Fruit fly (Drosophila melanogaster): ENCODE measurements around the gene CG43965.

Gene CG43965

DNA sequence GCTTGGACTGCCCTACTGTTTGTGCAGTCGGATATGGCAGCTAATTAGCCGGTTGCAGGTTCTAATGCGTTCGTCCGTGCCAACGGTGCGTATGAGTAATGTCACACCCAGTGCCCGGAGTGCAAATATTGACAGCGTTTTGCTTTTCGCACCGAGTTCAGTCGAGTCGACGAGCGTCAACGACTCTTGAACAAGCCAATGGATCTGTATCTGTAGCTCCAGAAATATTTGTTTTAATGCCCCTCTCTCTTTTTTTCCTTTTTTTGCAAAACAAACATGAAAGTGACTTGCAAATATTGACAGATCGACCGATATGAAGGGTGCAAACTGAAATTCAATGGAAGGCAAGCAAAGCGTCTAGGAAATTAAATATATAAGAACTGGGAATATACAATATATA, 23.1 kb downstream of the CG43965 start:
- TF ChIP-seq lbe (GFP tag; optimal IDR thresholded peaks at IDR 0.05) (peak; percentile 96), ase (GFP tag; IDR thresholded peaks at IDR 0.05) (0 out of 3 replicates have a peak, but pooled peaks have one; percentile 19), ci (GFP tag; IDR thresholded peaks at IDR 0.05) (0 out of 3 replicates have a peak, but pooled peaks have one; percentile 15), Lim3 (GFP tag; IDR thresholded peaks at IDR 0.05) (no peak), E2f2 (GFP tag; IDR thresholded peaks at IDR 0.05) (no peak), CG6689 (GFP tag; IDR thresholded peaks at IDR 0.05) (0 out of 2 replicates have a peak, but pooled peaks have one; percentile 19), CG7372 (GFP tag; IDR thresholded peaks at IDR 0.05) (peak; percentile 58), ac (GFP tag; optimal IDR thresholded peaks at IDR 0.05) (no peak), corto (GFP tag; optimal IDR thresholded peaks at IDR 0.05) (peak; percentile 52), CG10147 (GFP tag; optimal IDR thresholded peaks at IDR 0.05) (no peak), NK7.1 (GFP tag; optimal IDR thresholded peaks at IDR 0.05) (no peak), ash1 (GFP tag; optimal IDR thresholded peaks at IDR 0.05) (no peak), ap (GFP tag; IDR thresholded peaks at IDR 0.05) (0 out of 2 replicates have a peak, but pooled peaks have one; percentile 9), Drgx (GFP tag; IDR thresholded peaks at IDR 0.05) (peak; percentile 21; the same call in 1 of the 2 replicates), CG3407 (GFP tag; optimal IDR thresholded peaks at IDR 0.05) (no peak), chinmo (GFP tag; IDR thresholded peaks at IDR 0.05; ENCODE audit: partially characterized antibody) (0 out of 4 replicates have a peak, but pooled peaks have one; percentile 20), nom (GFP tag; optimal IDR thresholded peaks at IDR 0.05) (peak; percentile 75), Vsx1 (GFP tag; optimal IDR thresholded peaks at IDR 0.05) (peak; percentile 17), Hsf (GFP tag; optimal IDR thresholded peaks at IDR 0.05) (no peak)

DNA sequence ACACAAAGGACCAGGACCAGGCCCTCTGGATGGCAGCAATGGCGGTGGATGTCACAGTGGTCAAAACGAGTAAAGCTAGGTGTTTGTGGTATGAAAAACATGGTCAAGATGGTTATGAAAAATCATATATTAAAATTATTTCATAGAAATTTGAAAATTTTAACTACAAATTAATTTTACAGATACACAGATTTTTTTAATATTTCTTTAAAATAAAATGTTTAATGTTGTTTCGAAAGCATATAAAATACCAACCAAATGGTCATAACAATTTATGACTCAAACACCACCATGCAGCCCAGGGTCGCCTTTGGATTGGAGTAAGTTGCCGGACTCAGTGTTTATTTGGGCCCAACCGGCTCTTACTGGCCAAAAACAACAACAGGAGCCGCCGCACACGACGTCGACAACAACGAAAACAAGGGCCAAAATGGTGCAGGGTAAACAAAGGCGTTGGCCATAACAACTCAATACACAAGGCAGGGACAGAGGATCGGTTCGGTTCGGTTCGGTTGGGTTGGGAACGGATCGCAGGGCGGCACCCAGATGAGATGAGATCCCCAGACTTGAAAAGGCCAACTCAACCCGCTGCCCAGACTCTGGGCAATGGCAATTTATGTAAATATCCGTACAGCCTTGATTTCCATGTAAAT, 23.8 kb downstream of the CG43965 start:
- no peak for TF ChIP-seq otp (GFP tag; IDR thresholded peaks at IDR 0.05)
- TF ChIP-seq CG8388 (GFP tag; optimal IDR thresholded peaks at IDR 0.05): no peak
- 0 out of 3 replicates have a peak, but pooled peaks have one; percentile 35 for TF ChIP-seq zfh1 (GFP tag; IDR thresholded peaks at IDR 0.05)
- TF ChIP-seq Doc3 (GFP tag; IDR thresholded peaks at IDR 0.05; ENCODE audit: partially characterized antibody): no peak
- TF ChIP-seq stwl (tag; optimal IDR thresholded peaks at IDR 0.05): no peak
- 0 out of 3 replicates have a peak, but pooled peaks have one; percentile 10 for TF ChIP-seq sr (GFP tag; IDR thresholded peaks at IDR 0.05)
- no peak for TF ChIP-seq gsb-n (tag; optimal IDR thresholded peaks at IDR 0.05)
- TF ChIP-seq shn (GFP tag; optimal IDR thresholded peaks at IDR 0.05): peak; percentile 6
- no peak for TF ChIP-seq sd (tag; optimal IDR thresholded peaks at IDR 0.05)
- TF ChIP-seq onecut (GFP tag; IDR thresholded peaks at IDR 0.05): no peak
- no peak for TF ChIP-seq scrt (GFP tag; optimal IDR thresholded peaks at IDR 0.05)
- no peak for TF ChIP-seq tll (GFP tag; optimal IDR thresholded peaks at IDR 0.05)
- peak; percentile 48; the same call in 1 of the 2 replicates for TF ChIP-seq Atf6 (GFP tag; IDR thresholded peaks at IDR 0.05)
- TF ChIP-seq luna (GFP tag; optimal IDR thresholded peaks at IDR 0.05): no peak
- TF ChIP-seq knrl (GFP tag; IDR thresholded peaks at IDR 0.05; ENCODE audit: partially characterized antibody): no peak
- TF ChIP-seq amos (GFP tag; IDR thresholded peaks at IDR 0.05; ENCODE audit: partially characterized antibody): no peak
- no peak for TF ChIP-seq Mrtf (GFP tag; IDR thresholded peaks at IDR 0.05)
- TF ChIP-seq HLH4C (GFP tag; IDR thresholded peaks at IDR 0.05; ENCODE audit: partially characterized antibody): no peak
- no peak for TF ChIP-seq CG17612 (GFP tag; IDR thresholded peaks at IDR 0.05)
- no peak for TF ChIP-seq CoRest (tag; optimal IDR thresholded peaks at IDR 0.05)
- TF ChIP-seq Dbx (GFP tag; IDR thresholded peaks at IDR 0.05): 0 out of 3 replicates have a peak, but pooled peaks have one; percentile 17
- TF ChIP-seq run (tag; optimal IDR thresholded peaks at IDR 0.05): no peak
- TF ChIP-seq Scr (GFP tag; IDR thresholded peaks at IDR 0.05; ENCODE audit: partially characterized antibody): no peak
- TF ChIP-seq NC2β (GFP tag; optimal IDR thresholded peaks at IDR 0.05): no peak
- no peak for TF ChIP-seq CG15011 (GFP tag; optimal IDR thresholded peaks at IDR 0.05)
- TF ChIP-seq CG14860 (GFP tag; IDR thresholded peaks at IDR 0.05; ENCODE audit: partially characterized antibody): no peak
- no peak for TF ChIP-seq Dek (tag; optimal IDR thresholded peaks at IDR 0.05)
- no peak for TF ChIP-seq ems (GFP tag; optimal IDR thresholded peaks at IDR 0.05)
- 0 out of 2 replicates have a peak, but pooled peaks have one; percentile 13 for TF ChIP-seq Xrp1 (GFP tag; IDR thresholded peaks at IDR 0.05)
- no peak for TF ChIP-seq H2.0 (GFP tag; IDR thresholded peaks at IDR 0.05)
